Fruit fly (Drosophila melanogaster) whole organism, prepupa: ENCODE data around the gene CG3164.

ENCODE experiments used
- Blimp-1 ChIP-seq: fragments of 200-800 bp; sonication (Bioruptor generic); optimal IDR thresholded peaks from 3 replicates; lab custom pipeline; 2017; ENCODE audit warnings: missing biosample characterization, missing genetic modification characterization, mild to moderate bottlenecking, moderate library complexity, missing genetic modification reagents
- CG10631 ChIP-seq: fragments of 200-800 bp; sonication (Bioruptor generic); optimal IDR thresholded peaks from 2 replicates; lab custom pipeline; 2016; ENCODE audit warnings: missing biosample characterization, missing genetic modification characterization
- CG10669 ChIP-seq: fragments of 200-800 bp; sonication (Bioruptor generic); optimal IDR thresholded peaks from 3 replicates; lab custom pipeline; 2018; ENCODE audit warnings: missing biosample characterization, mild to moderate bottlenecking, missing genetic modification characterization, moderate library complexity
- CG11294 ChIP-seq: fragments of 200-800 bp; sonication (Bioruptor generic); IDR thresholded peaks from 2 replicates; pipeline ENCODE4 v1.3.6; 2022; ENCODE audit warnings: missing biosample characterization, missing genetic modification characterization
- CG11902 ChIP-seq: fragments of 200-800 bp; sonication (Bioruptor generic); optimal IDR thresholded peaks from 3 replicates; lab custom pipeline; 2016; ENCODE audit warnings: missing biosample characterization, missing genetic modification characterization
- CG15336 ChIP-seq: fragments of 200-800 bp; sonication (Bioruptor generic); IDR thresholded peaks from 2 replicates; pipeline ENCODE4 v1.3.6; 2022; ENCODE audit warnings: missing biosample characterization, missing genetic modification characterization
- CG31627 ChIP-seq: fragments of 200-800 bp; sonication (Bioruptor generic); optimal IDR thresholded peaks from 3 replicates; lab custom pipeline; 2016; ENCODE audit warnings: missing biosample characterization, missing genetic modification characterization
- CG32006 ChIP-seq: fragments of 200-800 bp; sonication (Bioruptor generic); optimal IDR thresholded peaks from 3 replicates; lab custom pipeline; 2017; ENCODE audit warnings: missing biosample characterization, mild to moderate bottlenecking, missing genetic modification characterization
- CG34406 ChIP-seq: fragments of 200-800 bp; sonication (Bioruptor generic); optimal IDR thresholded peaks from 3 replicates; lab custom pipeline; 2016; ENCODE audit warnings: missing biosample characterization, missing genetic modification characterization
- CG3919 ChIP-seq: fragments of 200-800 bp; sonication (Bioruptor generic); optimal IDR thresholded peaks from 3 replicates; lab custom pipeline; 2016; ENCODE audit warnings: missing biosample characterization, missing genetic modification characterization
- CG6163 ChIP-seq: fragments of 200-800 bp; sonication (Bioruptor generic); IDR thresholded peaks from 3 replicates; pipeline ENCODE4 v1.3.6; 2022; ENCODE audit warnings: missing biosample characterization, missing genetic modification characterization
- CG6276 ChIP-seq: fragments of 200-800 bp; sonication (Bioruptor generic); optimal IDR thresholded peaks from 2 replicates; lab custom pipeline; 2017; ENCODE audit warnings: missing biosample characterization, mild to moderate bottlenecking, missing genetic modification characterization
- CG6792 ChIP-seq: fragments of 200-800 bp; sonication (Bioruptor generic); optimal IDR thresholded peaks from 3 replicates; lab custom pipeline; 2016; ENCODE audit warnings: missing biosample characterization, missing genetic modification characterization
- CG6808 ChIP-seq: fragments of 200-800 bp; sonication (Bioruptor generic); optimal IDR thresholded peaks from 3 replicates; lab custom pipeline; 2017; ENCODE audit warnings: missing biosample characterization, missing genetic modification characterization, mild to moderate bottlenecking, moderate library complexity, missing genetic modification reagents
- CG6854 ChIP-seq: fragments of 200-800 bp; sonication (Bioruptor generic); optimal IDR thresholded peaks from 2 replicates; lab custom pipeline; 2017; ENCODE audit warnings: missing biosample characterization, mild to moderate bottlenecking, missing genetic modification characterization
- CG7368 ChIP-seq: fragments of 200-800 bp; sonication (Bioruptor generic); optimal IDR thresholded peaks from 3 replicates; lab custom pipeline; 2016; ENCODE audit warnings: missing biosample characterization, missing genetic modification characterization
- CG8119 ChIP-seq: fragments of 200-800 bp; sonication (Bioruptor generic); IDR thresholded peaks from 3 replicates; pipeline ENCODE4 v1.3.6; 2022; ENCODE audit warnings: missing biosample characterization, missing genetic modification characterization
- CG8632 ChIP-seq: fragments of 200-800 bp; sonication (Bioruptor generic); optimal IDR thresholded peaks from 3 replicates; lab custom pipeline; 2016; ENCODE audit warnings: missing biosample characterization, missing genetic modification characterization
- CG9139 ChIP-seq: fragments of 200-800 bp; sonication (Bioruptor generic); optimal IDR thresholded peaks from 3 replicates; lab custom pipeline; 2017; ENCODE audit warnings: missing biosample characterization, mild to moderate bottlenecking, missing genetic modification characterization
- Eip78C ChIP-seq: fragments of 200-800 bp; sonication (Bioruptor generic); peaks from one replicate; lab custom pipeline; 2016; ENCODE audit warnings: missing biosample characterization, missing genetic modification characterization
- Eip93F ChIP-seq: fragments of 200-800 bp; sonication (Bioruptor generic); optimal IDR thresholded peaks from 2 replicates; lab custom pipeline; 2016; ENCODE audit warnings: missing biosample characterization, mild to moderate bottlenecking, missing genetic modification characterization
- Ets21C ChIP-seq: fragments of 200-800 bp; sonication (Bioruptor generic); optimal IDR thresholded peaks from 3 replicates; lab custom pipeline; 2016; ENCODE audit warnings: missing biosample characterization, missing genetic modification characterization
- Ets96B ChIP-seq: fragments of 200-800 bp; optimal IDR thresholded peaks from 2 replicates; lab custom pipeline; 2019; ENCODE audit warnings: missing biosample characterization, mild to moderate bottlenecking, missing genetic modification characterization, moderate library complexity
- Gug ChIP-seq: fragments of 200-800 bp; sonication (Bioruptor generic); IDR thresholded peaks from 2 replicates; pipeline ENCODE4 v1.3.6; 2022; ENCODE audit warnings: missing biosample characterization, missing genetic modification characterization
- Hr38 ChIP-seq: sonication (Bioruptor generic); optimal IDR thresholded peaks from 2 replicates; lab custom pipeline; 2016; ENCODE audit warnings: missing biosample characterization, missing genetic modification characterization
- Hr4 ChIP-seq: fragments of 200-800 bp; sonication (Bioruptor generic); optimal IDR thresholded peaks from 3 replicates; lab custom pipeline; 2016; ENCODE audit warnings: missing biosample characterization, missing genetic modification characterization
- Lpt ChIP-seq: fragments of 200-800 bp; sonication (Bioruptor generic); optimal IDR thresholded peaks from 3 replicates; lab custom pipeline; 2016; ENCODE audit warnings: missing biosample characterization, missing genetic modification characterization
- Met ChIP-seq: fragments of 200-800 bp; sonication (Bioruptor generic); optimal IDR thresholded peaks from 3 replicates; lab custom pipeline; 2016; ENCODE audit warnings: missing biosample characterization, missing genetic modification characterization
- OdsH ChIP-seq: fragments of 200-800 bp; sonication (Bioruptor generic); optimal IDR thresholded peaks from 3 replicates; lab custom pipeline; 2016; ENCODE audit warnings: missing biosample characterization, missing genetic modification characterization
- Smox ChIP-seq: fragments of 200-800 bp; sonication (Bioruptor generic); optimal IDR thresholded peaks from 3 replicates; lab custom pipeline; 2016; ENCODE audit warnings: missing biosample characterization, missing genetic modification characterization
- Sox102F ChIP-seq: fragments of 200-800 bp; sonication (Bioruptor generic); optimal IDR thresholded peaks from 2 replicates; lab custom pipeline; 2016; ENCODE audit warnings: missing biosample characterization, mild to moderate bottlenecking, missing genetic modification characterization
- Sox14 ChIP-seq: fragments of 200-800 bp; sonication (Bioruptor generic); optimal IDR thresholded peaks from 3 replicates; lab custom pipeline; 2016; ENCODE audit warnings: missing biosample characterization, missing genetic modification characterization
- Sox15 ChIP-seq: fragments of 200-800 bp; sonication (Bioruptor generic); optimal IDR thresholded peaks from 3 replicates; lab custom pipeline; 2016; ENCODE audit warnings: missing biosample characterization, missing genetic modification characterization
- acj6 ChIP-seq: fragments of 200-800 bp; sonication (Bioruptor generic); optimal IDR thresholded peaks from 3 replicates; lab custom pipeline; 2016; ENCODE audit warnings: missing biosample characterization, missing genetic modification characterization
- dac ChIP-seq: fragments of 200-800 bp; sonication (Bioruptor generic); optimal IDR thresholded peaks from 2 replicates; lab custom pipeline; 2017; ENCODE audit warnings: missing biosample characterization, mild to moderate bottlenecking, missing genetic modification characterization
- dsx ChIP-seq: fragments of 200-800 bp; optimal IDR thresholded peaks from 3 replicates; lab custom pipeline; 2019; ENCODE audit warnings: missing biosample characterization, mild to moderate bottlenecking, missing genetic modification characterization, moderate library complexity; ENCODE audit not compliant: poor library complexity, severe bottlenecking
- eg ChIP-seq: fragments of 200-800 bp; sonication (Bioruptor generic); IDR thresholded peaks from 3 replicates; pipeline ENCODE4 v1.3.6; 2022; ENCODE audit warnings: missing biosample characterization, missing genetic modification characterization
- esn ChIP-seq: fragments of 200-800 bp; sonication (Bioruptor generic); optimal IDR thresholded peaks from 2 replicates; lab custom pipeline; 2016; ENCODE audit warnings: missing biosample characterization, mild to moderate bottlenecking, missing genetic modification characterization, moderate library complexity
- fkh ChIP-seq: fragments of 200-800 bp; sonication (Bioruptor generic); optimal IDR thresholded peaks from 3 replicates; lab custom pipeline; 2017; ENCODE audit warnings: missing biosample characterization, mild to moderate bottlenecking, missing genetic modification characterization, moderate library complexity
- lz ChIP-seq: fragments of 200-800 bp; sonication (Bioruptor generic); optimal IDR thresholded peaks from 3 replicates; lab custom pipeline; 2016; ENCODE audit warnings: missing biosample characterization, missing genetic modification characterization
- net ChIP-seq: fragments of 200-800 bp; sonication (Bioruptor generic); optimal IDR thresholded peaks from 3 replicates; lab custom pipeline; 2016; ENCODE audit warnings: missing biosample characterization, missing genetic modification characterization
- pdm3 ChIP-seq: fragments of 200-800 bp; sonication (Bioruptor generic); optimal IDR thresholded peaks from 3 replicates; lab custom pipeline; 2016; ENCODE audit warnings: missing biosample characterization, missing genetic modification characterization
- salr ChIP-seq, 2 experiments: fragments of 200-800 bp; sonication (Bioruptor generic); optimal IDR thresholded peaks; 3 replicates each; lab custom pipeline; 2016 to 2018; ENCODE audit warnings: missing biosample characterization in 2 of 2, missing genetic modification characterization in 2 of 2, mild to moderate bottlenecking in 1 of 2
- spab ChIP-seq: fragments of 200-800 bp; sonication (Bioruptor generic); optimal IDR thresholded peaks from 2 replicates; lab custom pipeline; 2017; ENCODE audit warnings: missing biosample characterization, mild to moderate bottlenecking, missing genetic modification characterization, missing genetic modification reagents
- ss ChIP-seq, 2 experiments: fragments of 200-800 bp; sonication (Bioruptor generic); optimal IDR thresholded peaks; 2 replicates in 1 of 2; 3 replicates in 1 of 2; lab custom pipeline; 2017 to 2018; ENCODE audit warnings: mild to moderate bottlenecking in 2 of 2, missing biosample characterization in 2 of 2, missing genetic modification characterization in 2 of 2, moderate library complexity in 1 of 2
- svp ChIP-seq: fragments of 200-800 bp; sonication (Bioruptor generic); peaks from one replicate; lab custom pipeline; 2016; ENCODE audit warnings: missing biosample characterization, missing genetic modification characterization
- vri ChIP-seq: fragments of 200-800 bp; sonication (Bioruptor generic); optimal IDR thresholded peaks from 3 replicates; lab custom pipeline; 2016; ENCODE audit warnings: missing biosample characterization, mild to moderate bottlenecking, missing genetic modification characterization

CG3164 gene

dm6 chr2L:163229-163628 lies 32.6 kb upstream of the CG3164 start:
- TF ChIP-seq CG11294 (GFP tag; lab: Robert Waterston, UW) (no peak), spab (GFP tag; lab: Kevin White, UChicago) (no peak), fkh (GFP tag; lab: Kevin White, UChicago) (peak; percentile 24)

dm6 chr2L:162208-162607 lies 31.6 kb upstream of the CG3164 start:
- peak; percentile 56 for TF ChIP-seq Eip78C
- no peak for TF ChIP-seq Lpt
- TF ChIP-seq CG10631 (GFP tag; lab: Kevin White, UChicago): peak; percentile 25
- no peak for TF ChIP-seq dsx (GFP tag; lab: Kevin White, UChicago)

dm6 chr2L:161453-162175 lies 31.0 kb upstream of the CG3164 start:
- TF ChIP-seq OdsH (GFP tag; lab: Kevin White, UChicago): no peak
- no peak for TF ChIP-seq CG11902
- no peak for TF ChIP-seq Gug (GFP tag; lab: Robert Waterston, UW)
- TF ChIP-seq CG10631 (GFP tag; lab: Kevin White, UChicago): no peak
- TF ChIP-seq Lpt: no peak
- TF ChIP-seq ss (GFP tag; optimal IDR thresholded peaks at IDR 0.05; lab: Kevin White, UChicago): peak; percentile 51 to 80
- peak; percentile 29 for TF ChIP-seq Smox (GFP tag; lab: Kevin White, UChicago)
- no peak for TF ChIP-seq CG31627 (GFP tag; lab: Kevin White, UChicago)
- no peak for TF ChIP-seq Hr4 (GFP tag; lab: Kevin White, UChicago)
- TF ChIP-seq salr (GFP tag; optimal IDR thresholded peaks at IDR 0.05; lab: Kevin White, UChicago): peak; percentile 20 to 21
- TF ChIP-seq CG6276 (GFP tag; lab: Kevin White, UChicago): peak; percentile 64
- no peak for TF ChIP-seq CG9139 (GFP tag; lab: Kevin White, UChicago)
- TF ChIP-seq vri (GFP tag; lab: Kevin White, UChicago): peak; percentile 74
- TF ChIP-seq CG8119: no peak
- TF ChIP-seq net (GFP tag; lab: Kevin White, UChicago): peak; percentile 52
- TF ChIP-seq dac (GFP tag; lab: Kevin White, UChicago): no peak
- peak; percentile 34 for TF ChIP-seq Sox102F (GFP tag; lab: Kevin White, UChicago)
- no peak for TF ChIP-seq CG7368 (GFP tag; lab: Kevin White, UChicago)
- TF ChIP-seq dsx (GFP tag; lab: Kevin White, UChicago): peak; percentile 58
- peak; percentile 41 for TF ChIP-seq CG6808 (GFP tag; lab: Kevin White, UChicago)
- peak; percentile 20 for TF ChIP-seq pdm3 (GFP tag; lab: Kevin White, UChicago)
- TF ChIP-seq svp (GFP tag; lab: Kevin White, UChicago): peak; percentile 82
- TF ChIP-seq CG10669 (GFP tag; lab: Kevin White, UChicago): peak; percentile 21
- no peak for TF ChIP-seq Hr38 (GFP tag; lab: Kevin White, UChicago)
- no peak for TF ChIP-seq Met (GFP tag; lab: Kevin White, UChicago)
- no peak for TF ChIP-seq CG34406 (GFP tag; lab: Kevin White, UChicago)
- peak; percentile 5 for TF ChIP-seq CG32006 (GFP tag; lab: Kevin White, UChicago)
- TF ChIP-seq Sox15 (GFP tag; lab: Kevin White, UChicago): no peak
- TF ChIP-seq Eip93F (GFP tag; lab: Kevin White, UChicago): peak; percentile 90
- TF ChIP-seq CG6792 (GFP tag; lab: Kevin White, UChicago): no peak
- TF ChIP-seq Ets96B (tag; lab: Kevin White, UChicago): peak; percentile 3
- TF ChIP-seq esn: no peak
- no peak for TF ChIP-seq CG15336
- TF ChIP-seq CG6854 (GFP tag; lab: Kevin White, UChicago): peak; percentile 62
- no peak for TF ChIP-seq eg (GFP tag; lab: Robert Waterston, UW)
- peak; percentile 35 for TF ChIP-seq Sox14 (GFP tag; lab: Kevin White, UChicago)
- no peak for TF ChIP-seq acj6
- peak; percentile 11 for TF ChIP-seq Blimp-1
- no peak for TF ChIP-seq CG8632 (GFP tag; lab: Kevin White, UChicago)
- peak; percentile 37 for TF ChIP-seq Ets21C (GFP tag; lab: Kevin White, UChicago)
- no peak for TF ChIP-seq CG6163 (GFP tag; lab: Robert Waterston, UW)
- no peak for TF ChIP-seq lz
- no peak for TF ChIP-seq CG3919 (GFP tag; lab: Kevin White, UChicago)
- peak; percentile 99 for TF ChIP-seq fkh (GFP tag; lab: Kevin White, UChicago)
